Fruit fly (Drosophila melanogaster) whole organism, embryonic: ENCODE results near the gene CG2652.

Experiments
- Bdp1 ChIP-seq: fragments of 200-800 bp; sonication (Bioruptor generic); optimal IDR thresholded peaks from 3 replicates; lab custom pipeline; 2016; ENCODE audit warnings: missing biosample characterization, missing genetic modification characterization
- C15 ChIP-seq: fragments of 200-800 bp; sonication (Bioruptor generic); IDR thresholded peaks from 3 replicates; pipeline ENCODE4 v1.3.6; 2022; ENCODE audit warnings: missing biosample characterization, missing genetic modification characterization
- CG10366 ChIP-seq: fragments of 200-800 bp; sonication (Bioruptor generic); IDR thresholded peaks from 2 replicates; pipeline ENCODE4 v1.3.6; 2022; ENCODE audit warnings: missing biosample characterization, missing genetic modification characterization
- CG13287 ChIP-seq: fragments of 200-800 bp; sonication (Bioruptor generic); IDR thresholded peaks from 2 replicates; pipeline ENCODE4 v1.3.6; 2022; ENCODE audit warnings: missing biosample characterization, missing genetic modification characterization; ENCODE audit not compliant: partially characterized antibody
- CG13775 ChIP-seq: fragments of 200-800 bp; sonication (Bioruptor generic); optimal IDR thresholded peaks from 3 replicates; lab custom pipeline; 2017; ENCODE audit warnings: missing biosample characterization, mild to moderate bottlenecking, missing genetic modification characterization
- CG14710 ChIP-seq: fragments of 200-800 bp; sonication (Bioruptor generic); optimal IDR thresholded peaks from 3 replicates; lab custom pipeline; 2019; ENCODE audit warnings: missing biosample characterization, mild to moderate bottlenecking, missing genetic modification characterization, moderate library complexity
- CG17385 ChIP-seq: fragments of 200-800 bp; sonication (Bioruptor generic); optimal IDR thresholded peaks from 3 replicates; lab custom pipeline; 2018; ENCODE audit warnings: missing biosample characterization, mild to moderate bottlenecking, missing genetic modification characterization
- CG17568 ChIP-seq: fragments of 200-800 bp; sonication (Bioruptor generic); optimal IDR thresholded peaks from 2 replicates; lab custom pipeline; 2018; ENCODE audit warnings: missing biosample characterization, mild to moderate bottlenecking, missing genetic modification characterization, moderate library complexity
- CG2116 ChIP-seq: fragments of 200-800 bp; sonication (Bioruptor generic); optimal IDR thresholded peaks from 3 replicates; lab custom pipeline; 2018; ENCODE audit warnings: missing biosample characterization, mild to moderate bottlenecking, missing genetic modification characterization
- CG2712 ChIP-seq: fragments of 200-800 bp; optimal IDR thresholded peaks from 3 replicates; lab custom pipeline; 2019; ENCODE audit warnings: missing biosample characterization, mild to moderate bottlenecking, missing genetic modification characterization, moderate library complexity
- CG30403 ChIP-seq: fragments of 200-800 bp; sonication (Bioruptor generic); optimal IDR thresholded peaks from 3 replicates; lab custom pipeline; 2016; ENCODE audit warnings: missing biosample characterization, missing genetic modification characterization
- CG32772 ChIP-seq: fragments of 200-800 bp; sonication (Bioruptor generic); IDR thresholded peaks from 2 replicates; pipeline ENCODE4 v1.3.6; 2022; ENCODE audit warnings: missing biosample characterization, missing genetic modification characterization
- CG33557 ChIP-seq: fragments of 200-800 bp; sonication (Bioruptor generic); optimal IDR thresholded peaks from 2 replicates; lab custom pipeline; 2019; ENCODE audit warnings: missing biosample characterization, mild to moderate bottlenecking, missing genetic modification characterization, moderate library complexity
- CG3726 ChIP-seq: fragments of 200-800 bp; sonication (Bioruptor generic); IDR thresholded peaks from 3 replicates; pipeline ENCODE4, ENCODE4 v1.3.6; 2022; ENCODE audit warnings: missing biosample characterization, missing genetic modification characterization
- CG4707 ChIP-seq: fragments of 200-800 bp; sonication (Bioruptor generic); optimal IDR thresholded peaks from 2 replicates; lab custom pipeline; 2018; ENCODE audit warnings: missing biosample characterization, mild to moderate bottlenecking, missing genetic modification characterization, moderate library complexity
- CG5180 ChIP-seq: fragments of 200-800 bp; sonication (Bioruptor generic); optimal IDR thresholded peaks from 3 replicates; lab custom pipeline; 2017; ENCODE audit warnings: missing biosample characterization, missing genetic modification characterization, mild to moderate bottlenecking, moderate library complexity, missing genetic modification reagents
- CG6813 ChIP-seq: fragments of 200-800 bp; sonication (Bioruptor generic); optimal IDR thresholded peaks from 2 replicates; lab custom pipeline; 2017; ENCODE audit warnings: missing biosample characterization, missing genetic modification characterization, mild to moderate bottlenecking, moderate library complexity, missing genetic modification reagents
- CG7839 ChIP-seq: fragments of 200-800 bp; sonication (Bioruptor generic); optimal IDR thresholded peaks from 3 replicates; lab custom pipeline; 2018; ENCODE audit warnings: missing biosample characterization, mild to moderate bottlenecking, missing genetic modification characterization, moderate library complexity
- CG8089 ChIP-seq: fragments of 200-800 bp; sonication (Bioruptor generic); optimal IDR thresholded peaks from 3 replicates; lab custom pipeline; 2016; ENCODE audit warnings: missing biosample characterization, missing genetic modification characterization
- CG9727 ChIP-seq: fragments of 200-800 bp; sonication (Bioruptor generic); optimal IDR thresholded peaks from 3 replicates; lab custom pipeline; 2017; ENCODE audit warnings: missing biosample characterization, mild to moderate bottlenecking, missing genetic modification characterization
- D ChIP-seq, 2 experiments: fragments of 200-800 bp in 1 of 2; fragments of >200 bp in 1 of 2; sonication (Bioruptor generic) in 1 of 2; optimal IDR thresholded peaks; 2 replicates in 1 of 2; 3 replicates in 1 of 2; lab custom pipeline; 2017; ENCODE audit warnings: mild to moderate bottlenecking in 1 of 2, missing biosample characterization in 1 of 2, missing genetic modification characterization in 1 of 2, missing genetic modification reagents in 1 of 2
- E2f1 ChIP-seq: fragments of 200-800 bp; sonication (Bioruptor generic); IDR thresholded peaks from 2 replicates; pipeline ENCODE4 v1.3.6; 2022; ENCODE audit warnings: missing biosample characterization, missing genetic modification characterization
- Fer2 ChIP-seq: fragments of 200-800 bp; sonication (Bioruptor generic); optimal IDR thresholded peaks from 2 replicates; lab custom pipeline; 2018; ENCODE audit warnings: missing biosample characterization, mild to moderate bottlenecking, missing genetic modification characterization, moderate library complexity
- Hr78 ChIP-seq, 2 experiments: fragments of 200-800 bp in 1 of 2; fragments of >200 bp in 1 of 2; sonication (Bioruptor generic) in 1 of 2; optimal IDR thresholded peaks; 2 replicates each; lab custom pipeline; 2017 to 2019; ENCODE audit warnings: missing biosample characterization in 2 of 2, missing genetic modification characterization in 2 of 2, mild to moderate bottlenecking in 1 of 2, moderate library complexity in 1 of 2
- Hsf ChIP-seq: fragments of 200-800 bp; sonication (Bioruptor generic); optimal IDR thresholded peaks from 3 replicates; lab custom pipeline; 2016; ENCODE audit warnings: missing biosample characterization, missing genetic modification characterization
- Lhr ChIP-seq: fragments of 200-800 bp; sonication (Bioruptor generic); optimal IDR thresholded peaks from 3 replicates; lab custom pipeline; 2017; ENCODE audit warnings: mild to moderate bottlenecking, missing biosample characterization, missing genetic modification reagents, missing genetic modification characterization
- Mrtf ChIP-seq: fragments of 200-800 bp; sonication (Bioruptor generic); IDR thresholded peaks from 3 replicates; pipeline ENCODE4 v1.3.6; 2022; ENCODE audit warnings: missing biosample characterization, missing genetic modification characterization
- PHDP ChIP-seq: fragments of 200-800 bp; sonication (Bioruptor generic); optimal IDR thresholded peaks from 3 replicates; lab custom pipeline; 2018; ENCODE audit warnings: missing biosample characterization, mild to moderate bottlenecking, missing genetic modification characterization, moderate library complexity
- Rx ChIP-seq: fragments of 200-800 bp; sonication (Bioruptor generic); IDR thresholded peaks from 2 replicates; pipeline ENCODE4 v1.3.6; 2022; ENCODE audit warnings: missing biosample characterization, missing genetic modification characterization
- Sox100B ChIP-seq: fragments of 200-800 bp; sonication (Bioruptor generic); optimal IDR thresholded peaks from 3 replicates; lab custom pipeline; 2018; ENCODE audit warnings: missing biosample characterization, mild to moderate bottlenecking, missing genetic modification characterization
- Sox102F ChIP-seq: fragments of 200-800 bp; sonication (Bioruptor generic); optimal IDR thresholded peaks from 2 replicates; lab custom pipeline; 2018; ENCODE audit warnings: missing biosample characterization, mild to moderate bottlenecking, missing genetic modification characterization, moderate library complexity
- Trl ChIP-seq, 3 experiments: fragments of >200 bp in 2 of 3; fragments of 200-800 bp in 1 of 3; sonication (Bioruptor generic) in 1 of 3; optimal IDR thresholded peaks; 2 replicates in 1 of 3; 3 replicates in 2 of 3; lab custom pipeline; 2016 to 2017; ENCODE audit warnings: missing biosample characterization in 1 of 3, missing genetic modification characterization in 1 of 3
- az2 ChIP-seq: fragments of 200-800 bp; sonication (Bioruptor generic); optimal IDR thresholded peaks from 3 replicates; lab custom pipeline; 2016; ENCODE audit warnings: missing biosample characterization, missing genetic modification characterization
- bsh ChIP-seq, 2 experiments: fragments of 200-800 bp; sonication (Bioruptor generic); optimal IDR thresholded peaks; 2 replicates each; lab custom pipeline; 2017 to 2018; ENCODE audit warnings: mild to moderate bottlenecking in 2 of 2, missing biosample characterization in 2 of 2, missing genetic modification characterization in 2 of 2, moderate library complexity in 1 of 2
- chif ChIP-seq, 2 experiments: fragments of 200-800 bp; sonication (Bioruptor generic); optimal IDR thresholded peaks; 3 replicates each; lab custom pipeline; 2016; ENCODE audit warnings: missing biosample characterization in 2 of 2, missing genetic modification characterization in 2 of 2
- dpn ChIP-seq, 2 experiments: fragments of 200-800 bp; sonication (Bioruptor generic); optimal IDR thresholded peaks; 3 replicates each; lab custom pipeline; 2016; ENCODE audit warnings: missing biosample characterization in 2 of 2, missing genetic modification characterization in 2 of 2
- exex ChIP-seq: fragments of 200-800 bp; sonication (Bioruptor generic); optimal IDR thresholded peaks from 4 replicates; lab custom pipeline; 2018; ENCODE audit warnings: missing biosample characterization, mild to moderate bottlenecking, missing genetic modification characterization, moderate library complexity
- eyg ChIP-seq: fragments of 200-800 bp; sonication (Bioruptor generic); optimal IDR thresholded peaks from 3 replicates; lab custom pipeline; 2016; ENCODE audit warnings: missing biosample characterization, missing genetic modification characterization
- ftz-f1 ChIP-seq: fragments of 200-800 bp; sonication (Bioruptor generic); optimal IDR thresholded peaks from 2 replicates; lab custom pipeline; 2016; ENCODE audit warnings: missing biosample characterization, missing genetic modification characterization
- gsb ChIP-seq: fragments of 200-800 bp; sonication (Bioruptor generic); IDR thresholded peaks from 2 replicates; pipeline ENCODE4 v1.3.6; 2022; ENCODE audit warnings: missing biosample characterization, missing genetic modification characterization
- hb ChIP-seq: fragments of 200-800 bp; sonication (Bioruptor generic); IDR thresholded peaks from 3 replicates; pipeline ENCODE4 v1.3.6; 2022; ENCODE audit warnings: missing biosample characterization, missing genetic modification characterization; ENCODE audit not compliant: partially characterized antibody
- kah ChIP-seq: fragments of 200-800 bp; sonication (Bioruptor generic); optimal IDR thresholded peaks from 2 replicates; lab custom pipeline; 2018; ENCODE audit warnings: missing biosample characterization, mild to moderate bottlenecking, missing genetic modification characterization
- pb ChIP-seq: fragments of 200-800 bp; sonication (Bioruptor generic); optimal IDR thresholded peaks from 3 replicates; lab custom pipeline; 2016; ENCODE audit warnings: missing biosample characterization, missing genetic modification characterization
- pfk ChIP-seq: fragments of 200-800 bp; sonication (Bioruptor generic); optimal IDR thresholded peaks from 2 replicates; lab custom pipeline; 2018; ENCODE audit warnings: missing biosample characterization, mild to moderate bottlenecking, missing genetic modification characterization, moderate library complexity
- pho ChIP-seq: fragments of 200-800 bp; sonication (Bioruptor generic); optimal IDR thresholded peaks from 2 replicates; lab custom pipeline; 2016; ENCODE audit warnings: missing biosample characterization, missing genetic modification characterization
- sob ChIP-seq: fragments of 200-800 bp; sonication (Bioruptor generic); IDR thresholded peaks from 2 replicates; pipeline ENCODE4 v1.3.6; 2022; ENCODE audit warnings: missing biosample characterization, missing genetic modification characterization
- ssp ChIP-seq: fragments of 200-800 bp; sonication (Bioruptor generic); IDR thresholded peaks from 2 replicates; pipeline ENCODE4 v1.3.6; 2022; ENCODE audit warnings: missing biosample characterization, missing genetic modification characterization
- trem ChIP-seq: fragments of 200-800 bp; optimal IDR thresholded peaks from 3 replicates; lab custom pipeline; 2019; ENCODE audit warnings: missing biosample characterization, mild to moderate bottlenecking, missing genetic modification characterization, moderate library complexity
- trh ChIP-seq: fragments of 200-800 bp; sonication (Bioruptor generic); optimal IDR thresholded peaks from 2 replicates; lab custom pipeline; 2016; ENCODE audit warnings: missing biosample characterization, missing genetic modification characterization

The CG2652 gene

DNA sequence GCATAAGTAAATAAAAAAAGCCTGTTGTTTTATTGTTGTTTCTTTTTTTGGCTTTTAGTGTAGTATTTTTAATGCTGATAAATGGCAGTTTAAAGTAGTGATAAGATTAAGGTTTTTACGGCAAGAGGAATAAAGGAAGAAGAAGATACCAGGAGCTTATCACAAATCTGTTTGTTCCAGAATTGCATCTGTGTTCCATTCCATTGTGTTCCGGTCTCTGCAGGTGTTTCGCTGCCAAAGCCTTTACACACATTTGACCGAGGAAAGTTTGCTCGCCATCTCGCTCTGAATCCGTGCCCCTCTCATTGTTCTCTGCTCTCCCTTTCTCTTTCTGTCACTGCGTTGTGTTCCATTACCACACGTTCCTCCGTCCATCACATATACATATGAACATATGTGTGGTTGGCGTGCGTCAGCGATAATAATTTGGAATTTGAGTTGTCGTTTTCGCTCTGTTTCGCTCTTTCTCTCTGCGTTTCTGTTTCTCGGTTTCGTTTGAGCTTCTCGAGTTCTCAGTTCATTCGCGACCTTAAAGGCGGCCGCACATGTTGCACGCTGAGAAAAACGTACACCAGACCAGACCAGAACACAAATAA, 24.4 kb downstream of the CG2652 start (continued):
- no peak for TF ChIP-seq az2 (GFP tag; lab: Kevin White, UChicago)
- peak; percentile 64 for TF ChIP-seq CG17385 (GFP tag; lab: Kevin White, UChicago)
- TF ChIP-seq ftz-f1 (GFP tag; lab: Kevin White, UChicago), result peak; percentile 11
- TF ChIP-seq Lhr, result no peak
- TF ChIP-seq CG14710, result no peak
- no peak for TF ChIP-seq sob
- no peak for TF ChIP-seq Hr78 (GFP tag; optimal IDR thresholded peaks at IDR 0.05; lab: Kevin White, UChicago)
- no peak for TF ChIP-seq D (optimal IDR thresholded peaks at IDR 0.05; lab: Kevin White, UChicago)
- TF ChIP-seq D (GFP tag; optimal IDR thresholded peaks at IDR 0.05; lab: Kevin White, UChicago), result no peak
- no peak for TF ChIP-seq CG3726 (GFP tag; lab: Robert Waterston, UW)
- TF ChIP-seq CG13775 (GFP tag; lab: Kevin White, UChicago), result no peak
- TF ChIP-seq Hsf, result no peak
- no peak for TF ChIP-seq ssp (GFP tag; lab: Robert Waterston, UW)
- no peak for TF ChIP-seq pb (GFP tag; lab: Kevin White, UChicago)
- no peak for TF ChIP-seq trem (tag; lab: Kevin White, UChicago)
- TF ChIP-seq Mrtf (GFP tag; lab: Robert Waterston, UW), result no peak
- no peak for TF ChIP-seq pho (GFP tag; lab: Kevin White, UChicago)
- TF ChIP-seq dpn (GFP tag; optimal IDR thresholded peaks at IDR 0.05; lab: Kevin White, UChicago), result no peak
- no peak for TF ChIP-seq gsb
- TF ChIP-seq kah (GFP tag; lab: Kevin White, UChicago), result no peak
- peak; percentile 38 for TF ChIP-seq PHDP (tag; lab: Kevin White, UChicago)
- TF ChIP-seq CG7839 (tag; lab: Kevin White, UChicago), result no peak
- TF ChIP-seq Rx (GFP tag; lab: Robert Waterston, UW), result no peak
- TF ChIP-seq CG13287 (GFP tag; lab: Robert Waterston, UW), result peak; percentile 31; the same call in 1 of the 2 replicates
- no peak for TF ChIP-seq CG8089 (GFP tag; lab: Kevin White, UChicago)
- peak; percentile 9 for TF ChIP-seq CG6813 (GFP tag; lab: Kevin White, UChicago)
- TF ChIP-seq Sox102F (GFP tag; lab: Kevin White, UChicago), result peak; percentile 69
- peak; percentile 58 to 93 for TF ChIP-seq Trl (optimal IDR thresholded peaks at IDR 0.05; lab: Kevin White, UChicago)
- TF ChIP-seq Trl (GFP tag; optimal IDR thresholded peaks at IDR 0.05; lab: Kevin White, UChicago), result peak; percentile 42
- no peak for TF ChIP-seq CG17568 (GFP tag; lab: Kevin White, UChicago)
- no peak for TF ChIP-seq chif (GFP tag; optimal IDR thresholded peaks at IDR 0.05; lab: Kevin White, UChicago)
- no peak for TF ChIP-seq bsh (GFP tag; optimal IDR thresholded peaks at IDR 0.05; lab: Kevin White, UChicago)
- TF ChIP-seq CG32772 (GFP tag; lab: Robert Waterston, UW), result no peak
- TF ChIP-seq pfk (GFP tag; lab: Kevin White, UChicago), result peak; percentile 98
- no peak for TF ChIP-seq CG33557 (GFP tag; lab: Kevin White, UChicago)
- TF ChIP-seq hb (GFP tag; lab: Robert Waterston, UW), result no peak
- TF ChIP-seq CG2712 (tag; lab: Kevin White, UChicago), result no peak
- TF ChIP-seq trh (GFP tag; lab: Kevin White, UChicago), result no peak
- no peak for TF ChIP-seq Sox100B (GFP tag; lab: Kevin White, UChicago)
- TF ChIP-seq CG10366, result no peak
- TF ChIP-seq Fer2 (tag; lab: Kevin White, UChicago), result no peak
- no peak for TF ChIP-seq CG4707 (GFP tag; lab: Kevin White, UChicago)
- no peak for TF ChIP-seq C15 (GFP tag; lab: Robert Waterston, UW)
- TF ChIP-seq E2f1 (GFP tag; lab: Robert Waterston, UW), result no peak
- no peak for TF ChIP-seq eyg
- TF ChIP-seq CG2116, result no peak
- TF ChIP-seq Bdp1 (GFP tag; lab: Kevin White, UChicago), result no peak
- no peak for TF ChIP-seq CG30403 (GFP tag; lab: Kevin White, UChicago)
- TF ChIP-seq CG5180, result no peak
- TF ChIP-seq exex (tag; lab: Kevin White, UChicago), result peak; percentile 72
- no peak for TF ChIP-seq CG9727 (GFP tag; lab: Kevin White, UChicago)
